Fruit fly (Drosophila melanogaster) whole organism, adult: ENCODE measurements around the gene Ocho.

ENCODE experiments used
- CG12768 ChIP-seq: fragments of 200-800 bp; sonication (Bioruptor generic); optimal IDR thresholded peaks from 2 replicates; lab custom pipeline; 2017; ENCODE audit warnings: missing biosample characterization, missing genetic modification characterization, mild to moderate bottlenecking, moderate library complexity, missing genetic modification reagents
- CG14711 ChIP-seq: fragments of 200-800 bp; sonication (Bioruptor generic); optimal IDR thresholded peaks from 2 replicates; lab custom pipeline; 2018; ENCODE audit warnings: missing biosample characterization, mild to moderate bottlenecking, missing genetic modification characterization, moderate library complexity
- CG5204 ChIP-seq: fragments of 200-800 bp; sonication (Bioruptor generic); optimal IDR thresholded peaks from 2 replicates; lab custom pipeline; 2016; ENCODE audit warnings: missing biosample characterization, missing genetic modification characterization
- CG7101 ChIP-seq: fragments of 200-800 bp; sonication (Bioruptor generic); optimal IDR thresholded peaks from 2 replicates; lab custom pipeline; 2018; ENCODE audit warnings: missing biosample characterization, mild to moderate bottlenecking, missing genetic modification characterization, moderate library complexity
- bab1 ChIP-seq: fragments of 200-800 bp; sonication (Bioruptor generic); optimal IDR thresholded peaks from 3 replicates; lab custom pipeline; 2019; ENCODE audit warnings: missing biosample characterization, mild to moderate bottlenecking, missing genetic modification characterization, moderate library complexity
- kay ChIP-seq: fragments of 200-800 bp; sonication (Bioruptor generic); peaks from one replicate; lab custom pipeline; 2016; ENCODE audit warnings: missing biosample characterization, missing genetic modification characterization, borderline replicate concordance
- pad ChIP-seq: fragments of 200-800 bp; sonication (Bioruptor generic); optimal IDR thresholded peaks from 3 replicates; lab custom pipeline; 2017; ENCODE audit warnings: missing biosample characterization, missing genetic modification characterization, mild to moderate bottlenecking, moderate library complexity, missing genetic modification reagents
- tj ChIP-seq: fragments of 200-800 bp; sonication (Bioruptor generic); optimal IDR thresholded peaks from 3 replicates; lab custom pipeline; 2017; ENCODE audit warnings: missing biosample characterization, mild to moderate bottlenecking, missing genetic modification characterization, moderate library complexity

dm6 chr3L:15005085-15005484 lies 30.4 kb downstream of the Ocho start:
- no peak for TF ChIP-seq CG12768
- TF ChIP-seq bab1 (GFP tag; lab: Kevin White, UChicago), result no peak
- TF ChIP-seq tj (GFP tag; lab: Kevin White, UChicago), result no peak
- TF ChIP-seq kay (GFP tag; lab: Kevin White, UChicago), result no peak
- no peak for TF ChIP-seq CG5204 (GFP tag; lab: Kevin White, UChicago)
- no peak for TF ChIP-seq CG7101
- TF ChIP-seq pad, result no peak
- TF ChIP-seq CG14711 (tag; lab: Kevin White, UChicago), result no peak
